Fruit fly (Drosophila melanogaster) S2 (cell line): ENCODE data around the gene CG12106.

Source experiments
- CG8478 ChIP-seq: fragments of >200 bp; optimal IDR thresholded peaks from 2 replicates; lab custom pipeline; 2018
- CTCF ChIP-seq, 2 experiments: fragments of >200 bp; optimal IDR thresholded peaks; 2 replicates each; lab custom pipeline; 2018

DNA sequence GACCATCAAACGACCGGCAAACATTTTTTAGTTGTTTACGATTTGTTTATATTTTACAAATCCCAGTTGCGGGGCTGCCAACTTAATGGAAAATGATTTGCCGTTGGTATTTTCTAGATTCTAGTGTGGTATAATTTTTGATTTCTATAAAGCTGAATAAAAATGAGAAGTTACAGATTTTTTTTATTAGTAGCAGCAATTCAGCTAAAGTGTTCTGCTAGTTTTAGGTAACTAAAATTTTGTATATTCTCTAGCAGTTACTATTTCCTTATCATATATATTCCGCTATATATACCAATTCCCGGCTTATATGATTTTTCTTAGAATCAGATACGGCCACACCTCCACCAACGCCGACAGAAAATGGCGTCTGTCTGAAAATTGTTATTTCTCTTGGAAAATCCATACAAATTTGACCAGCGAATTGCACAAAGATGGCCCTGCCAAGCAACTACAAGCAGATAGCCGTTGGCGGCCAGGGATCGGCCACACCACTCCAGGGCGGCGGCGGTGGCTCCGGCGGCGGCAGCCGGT is 44.6 kb upstream of the CG12106 start, which contains the start of the genes fh and Bap111:
- TF ChIP-seq CG8478 (lab: Kevin White, UChicago) = no peak
- TF ChIP-seq CTCF (optimal IDR thresholded peaks at IDR 0.05; lab: Kevin White, UChicago) = no peak
